Fruit fly (Drosophila melanogaster): Measurements from ENCODE around the gene Boh1.

The Boh1 gene

dm6 chr3R:27919385-27919789, at the start of gene Boh1:
Boh1 (minus strand) TSS chr3R:27919460.
- TF ChIP-seq Ets21C (GFP tag; optimal IDR thresholded peaks at IDR 0.05) (no peak), svp (GFP tag) (peak; percentile 69), CG6276 (GFP tag; optimal IDR thresholded peaks at IDR 0.05) (no peak), CG15336 (GFP tag; IDR thresholded peaks at IDR 0.05) (no peak), CG10631 (GFP tag; optimal IDR thresholded peaks at IDR 0.05) (peak; percentile 13), CG34406 (GFP tag; optimal IDR thresholded peaks at IDR 0.05) (peak; percentile 10), CG6163 (GFP tag; IDR thresholded peaks at IDR 0.05) (no peak), CG3919 (GFP tag; optimal IDR thresholded peaks at IDR 0.05) (peak; percentile 23), Sox14 (GFP tag; optimal IDR thresholded peaks at IDR 0.05) (no peak), CG6808 (GFP tag; optimal IDR thresholded peaks at IDR 0.05) (no peak), OdsH (GFP tag; optimal IDR thresholded peaks at IDR 0.05) (peak; percentile 29), fd85E (GFP tag; optimal IDR thresholded peaks at IDR 0.05) (no peak), Blimp-1 (GFP tag; optimal IDR thresholded peaks at IDR 0.05) (no peak), fd59A (GFP tag; optimal IDR thresholded peaks at IDR 0.05) (no peak), Ets96B (tag; optimal IDR thresholded peaks at IDR 0.05) (no peak), topi (GFP tag; optimal IDR thresholded peaks at IDR 0.05) (peak; percentile 32), CG8632 (GFP tag; optimal IDR thresholded peaks at IDR 0.05) (no peak), CG8119 (GFP tag; IDR thresholded peaks at IDR 0.05) (no peak), Hr39 (GFP tag; optimal IDR thresholded peaks at IDR 0.05) (no peak), esn (GFP tag; optimal IDR thresholded peaks at IDR 0.05) (peak; percentile 44), CG11902 (GFP tag; optimal IDR thresholded peaks at IDR 0.05) (no peak), Hr4 (GFP tag; optimal IDR thresholded peaks at IDR 0.05) (no peak), CG7368 (GFP tag; optimal IDR thresholded peaks at IDR 0.05) (no peak), net (GFP tag; optimal IDR thresholded peaks at IDR 0.05) (no peak), CG16779 (tag; optimal IDR thresholded peaks at IDR 0.05) (no peak), spab (GFP tag; optimal IDR thresholded peaks at IDR 0.05) (no peak), achi (GFP tag; optimal IDR thresholded peaks at IDR 0.05) (peak; percentile 79), Eip93F (GFP tag; optimal IDR thresholded peaks at IDR 0.05) (no peak), Met (GFP tag; optimal IDR thresholded peaks at IDR 0.05) (peak; percentile 48), Eip75B (GFP tag; optimal IDR thresholded peaks at IDR 0.05) (no peak), eg (GFP tag; IDR thresholded peaks at IDR 0.05) (0 out of 3 replicates have a peak, but pooled peaks have one; percentile 17), Lpt (GFP tag; optimal IDR thresholded peaks at IDR 0.05) (no peak), fkh (GFP tag; optimal IDR thresholded peaks at IDR 0.05) (peak; percentile 38), CG10669 (GFP tag; optimal IDR thresholded peaks at IDR 0.05) (no peak), CG31627 (GFP tag; optimal IDR thresholded peaks at IDR 0.05) (no peak), CG11294 (GFP tag; IDR thresholded peaks at IDR 0.05) (no peak), Hr38 (GFP tag; optimal IDR thresholded peaks at IDR 0.05) (no peak), pdm3 (GFP tag; optimal IDR thresholded peaks at IDR 0.05) (peak; percentile 23), CG6792 (GFP tag; optimal IDR thresholded peaks at IDR 0.05) (peak; percentile 11), dsx (GFP tag; optimal IDR thresholded peaks at IDR 0.05; ENCODE audit: poor library complexity, severe bottlenecking) (peak; percentile 66), salr (GFP tag; optimal IDR thresholded peaks at IDR 0.05) (peak in 1 of 2 experiments; percentile 20), CG11762 (GFP tag; optimal IDR thresholded peaks at IDR 0.05; ENCODE audit: insufficient read depth) (no peak), acj6 (GFP tag; optimal IDR thresholded peaks at IDR 0.05) (no peak), cyc (GFP tag; optimal IDR thresholded peaks at IDR 0.05) (peak; percentile 4), vri (GFP tag; optimal IDR thresholded peaks at IDR 0.05) (no peak), Gug (GFP tag; IDR thresholded peaks at IDR 0.05) (no peak), Eip78C (GFP tag) (peak; percentile 77), CG6854 (GFP tag; optimal IDR thresholded peaks at IDR 0.05) (no peak), CG8319 (GFP tag; optimal IDR thresholded peaks at IDR 0.05) (no peak), lz (GFP tag; optimal IDR thresholded peaks at IDR 0.05) (peak; percentile 19), CG32006 (GFP tag; optimal IDR thresholded peaks at IDR 0.05) (no peak), CG9139 (GFP tag; optimal IDR thresholded peaks at IDR 0.05) (no peak), Sox102F (GFP tag; optimal IDR thresholded peaks at IDR 0.05) (peak; percentile 1)
